Worm (Caenorhabditis elegans) whole organism, young adult: ENCODE measurements around the gene rde-12.

Experiments
- B0261.1 ChIP-seq: sonication (generic microtip); optimal IDR thresholded peaks from 2 replicates; lab custom pipeline; 2016; ENCODE audit warnings: mild to moderate bottlenecking, missing genetic modification characterization, moderate library complexity, missing compliant biosample characterization
- F39B2.1 ChIP-seq: fragments of 200-800 bp; sonication (Bioruptor generic); IDR thresholded peaks from 2 replicates; pipeline ENCODE4 v1.3.6; 2022; ENCODE audit warnings: missing genetic modification reagents, missing genetic modification characterization, missing compliant biosample characterization
- T07F8.4 ChIP-seq: sonication (generic microtip); optimal IDR thresholded peaks from 2 replicates; lab custom pipeline; 2016; ENCODE audit warnings: mild to moderate bottlenecking, missing genetic modification characterization, moderate library complexity, missing compliant biosample characterization
- Y53F4B.3 ChIP-seq: fragments of 200-800 bp; sonication (Bioruptor generic); IDR thresholded peaks from 2 replicates; pipeline ENCODE4 v1.3.6; 2022; ENCODE audit warnings: missing genetic modification reagents, missing genetic modification characterization, missing compliant biosample characterization
- Y56A3A.18 ChIP-seq: fragments of 200-800 bp; sonication (Bioruptor generic); IDR thresholded peaks from 2 replicates; pipeline ENCODE4 v1.3.6; 2022; ENCODE audit warnings: missing genetic modification reagents, missing genetic modification characterization, missing compliant biosample characterization
- Y67H2A.10 ChIP-seq: fragments of 200-800 bp; sonication (Bioruptor generic); conservative IDR thresholded peaks from 2 replicates; pipeline ENCODE4 v1.3.6; 2022; ENCODE audit warnings: missing genetic modification reagents, missing genetic modification characterization, missing compliant biosample characterization
- Y95B8A.8 ChIP-seq: fragments of 200-800 bp; sonication (Bioruptor generic); IDR thresholded peaks from 2 replicates; pipeline ENCODE4 v1.3.6; 2022; ENCODE audit warnings: missing genetic modification reagents, missing genetic modification characterization, missing compliant biosample characterization
- akir-1 ChIP-seq: fragments of 200-800 bp; sonication (Bioruptor generic); optimal IDR thresholded peaks from 2 replicates; lab custom pipeline; 2018; ENCODE audit warnings: mild to moderate bottlenecking, missing genetic modification characterization, moderate library complexity, missing compliant biosample characterization
- atf-7 ChIP-seq: sonication (generic microtip); optimal IDR thresholded peaks from 2 replicates; lab custom pipeline; 2017; ENCODE audit warnings: mild to moderate bottlenecking, missing genetic modification characterization, missing compliant biosample characterization
- ccch-3 ChIP-seq: fragments of 200-800 bp; sonication (Bioruptor generic); optimal IDR thresholded peaks from 2 replicates; lab custom pipeline; 2018; ENCODE audit warnings: mild to moderate bottlenecking, missing genetic modification characterization, missing compliant biosample characterization
- cebp-1 ChIP-seq, 2 experiments: fragments of 200-800 bp in 1 of 2; sonication (Bioruptor generic) in 1 of 2; sonication (generic microtip) in 1 of 2; IDR thresholded peaks in 1 of 2; optimal IDR thresholded peaks in 1 of 2; 2 replicates each; pipeline versions ENCODE4 v1.3.6 to Lab custom; 2017 to 2022; ENCODE audit warnings: missing compliant biosample characterization in 2 of 2, missing genetic modification characterization in 2 of 2, mild to moderate bottlenecking in 1 of 2, missing genetic modification reagents in 1 of 2, moderate library complexity in 1 of 2
- ceh-58 ChIP-seq: fragments of 200-800 bp; sonication (Bioruptor generic); IDR thresholded peaks from 2 replicates; pipeline ENCODE4 v1.3.6; 2022; ENCODE audit warnings: missing genetic modification characterization, missing compliant biosample characterization
- ceh-79 ChIP-seq: sonication (generic microtip); optimal IDR thresholded peaks from 2 replicates; lab custom pipeline; 2017; ENCODE audit warnings: mild to moderate bottlenecking, missing genetic modification characterization, missing compliant biosample characterization
- dpff-1 ChIP-seq: sonication (generic microtip); optimal IDR thresholded peaks from 2 replicates; lab custom pipeline; 2017; ENCODE audit warnings: mild to moderate bottlenecking, missing genetic modification characterization, missing compliant biosample characterization
- egrh-3 ChIP-seq: fragments of 200-800 bp; sonication (Bioruptor generic); IDR thresholded peaks from 2 replicates; pipeline ENCODE4 v1.3.6; 2022; ENCODE audit warnings: missing genetic modification reagents, missing genetic modification characterization, missing compliant biosample characterization
- gei-17 ChIP-seq: fragments of 200-800 bp; sonication (Bioruptor generic); optimal IDR thresholded peaks from 2 replicates; lab custom pipeline; 2018; ENCODE audit warnings: mild to moderate bottlenecking, missing genetic modification characterization, missing compliant biosample characterization
- hlh-12 ChIP-seq: sonication (generic microtip); optimal IDR thresholded peaks from 2 replicates; lab custom pipeline; 2016; ENCODE audit warnings: missing genetic modification characterization, missing compliant biosample characterization
- hlh-26 ChIP-seq: fragments of 200-800 bp; sonication (Bioruptor generic); conservative IDR thresholded peaks from 2 replicates; pipeline ENCODE4 v1.3.6; 2022; ENCODE audit warnings: missing genetic modification reagents, missing genetic modification characterization, missing compliant biosample characterization
- hrde-1 ChIP-seq: sonication (generic microtip); optimal IDR thresholded peaks from 2 replicates; lab custom pipeline; 2016; ENCODE audit warnings: missing genetic modification characterization, mild to moderate bottlenecking, missing compliant biosample characterization, moderate library complexity, missing genotype, missing genetic modification reagents, borderline replicate concordance
- lin-26 ChIP-seq: fragments of 200-800 bp; sonication (Bioruptor generic); IDR thresholded peaks from 2 replicates; pipeline ENCODE4 v1.3.6; 2022; ENCODE audit warnings: missing genetic modification reagents, missing genetic modification characterization, missing compliant biosample characterization
- lin-35 ChIP-seq, 3 experiments: fragments of 150-350 bp in 2 of 3; sonication (generic microtip) in 1 of 3; optimal IDR thresholded peaks; 2 replicates each; lab custom pipeline; 2014 to 2018; ENCODE audit warnings: missing biosample characterization in 3 of 3, missing genetic modification characterization in 3 of 3, missing genetic modification reagents in 3 of 3
- lin-54 ChIP-seq: fragments of 200-800 bp; sonication (Bioruptor generic); optimal IDR thresholded peaks from 2 replicates; lab custom pipeline; 2018; ENCODE audit warnings: mild to moderate bottlenecking, missing genetic modification characterization, missing compliant biosample characterization
- lsy-27 ChIP-seq: sonication (generic microtip); optimal IDR thresholded peaks from 2 replicates; lab custom pipeline; 2017; ENCODE audit warnings: missing genetic modification characterization, mild to moderate bottlenecking, missing compliant biosample characterization, antibody characterized with exemption, missing genotype, borderline replicate concordance; ENCODE audit not compliant: insufficient read depth
- madf-10 ChIP-seq: sonication (generic microtip); optimal IDR thresholded peaks from 2 replicates; lab custom pipeline; 2016; ENCODE audit warnings: mild to moderate bottlenecking, missing genetic modification characterization, missing compliant biosample characterization
- madf-6 ChIP-seq: fragments of 200-800 bp; sonication (Bioruptor generic); IDR thresholded peaks from 2 replicates; pipeline ENCODE4 v1.3.6; 2022; ENCODE audit warnings: missing genetic modification reagents, missing genetic modification characterization, missing compliant biosample characterization
- madf-8 ChIP-seq: fragments of 200-800 bp; sonication (Bioruptor generic); conservative IDR thresholded peaks from 2 replicates; pipeline ENCODE4 v1.3.6; 2022; ENCODE audit warnings: missing genetic modification reagents, missing genetic modification characterization, missing compliant biosample characterization
- nhr-27 ChIP-seq: fragments of 200-800 bp; sonication (Bioruptor generic); optimal IDR thresholded peaks from 2 replicates; lab custom pipeline; 2018; ENCODE audit warnings: mild to moderate bottlenecking, missing genetic modification characterization, moderate library complexity, missing compliant biosample characterization
- pbrm-1 ChIP-seq: fragments of 200-800 bp; sonication (Bioruptor generic); IDR thresholded peaks from 2 replicates; pipeline ENCODE4 v1.3.6; 2022; ENCODE audit warnings: missing genetic modification reagents, missing genetic modification characterization, missing compliant biosample characterization
- pha-4 ChIP-seq: fragments of 150-350 bp; sonication (generic microtip); optimal IDR thresholded peaks from 2 replicates; lab custom pipeline; 2014; ENCODE audit warnings: missing biosample characterization, missing genetic modification reagents, missing genetic modification characterization
- rcor-1 ChIP-seq: fragments of 200-800 bp; sonication (Bioruptor generic); IDR thresholded peaks from 2 replicates; pipeline ENCODE4 v1.3.6; 2022; ENCODE audit warnings: missing genetic modification reagents, missing genetic modification characterization, missing compliant biosample characterization
- repo-1 ChIP-seq: sonication (generic microtip); optimal IDR thresholded peaks from 2 replicates; lab custom pipeline; 2017; ENCODE audit warnings: mild to moderate bottlenecking, missing genetic modification characterization, missing compliant biosample characterization
- snpc-1.1 ChIP-seq: sonication (generic microtip); optimal IDR thresholded peaks from 2 replicates; lab custom pipeline; 2017; ENCODE audit warnings: missing genetic modification characterization, mild to moderate bottlenecking, missing compliant biosample characterization, antibody characterized with exemption, moderate library complexity, missing genotype, missing genetic modification reagents; ENCODE audit not compliant: insufficient read depth
- snpc-3.4 ChIP-seq: sonication (generic microtip); optimal IDR thresholded peaks from 2 replicates; lab custom pipeline; 2017; ENCODE audit warnings: missing genetic modification characterization, mild to moderate bottlenecking, missing compliant biosample characterization, antibody characterized with exemption, moderate library complexity, missing genotype, missing genetic modification reagents
- snpc-4 ChIP-seq, 5 experiments: fragments of 150-350 bp in 1 of 5; sonication (generic microtip) in 4 of 5; optimal IDR thresholded peaks; 2 replicates each; lab custom pipeline; 2014 to 2018; ENCODE audit warnings: missing genetic modification characterization in 5 of 5, missing biosample characterization in 3 of 5, antibody characterized with exemption in 2 of 5, mild to moderate bottlenecking in 2 of 5, missing compliant biosample characterization in 2 of 5, missing genotype in 2 of 5, moderate library complexity in 2 of 5, missing genetic modification reagents in 1 of 5
- somi-1 ChIP-seq: fragments of 200-800 bp; sonication (Bioruptor generic); optimal IDR thresholded peaks from 2 replicates; lab custom pipeline; 2018; ENCODE audit warnings: mild to moderate bottlenecking, missing genetic modification characterization, missing compliant biosample characterization
- tbp1 ChIP-seq: fragments of 200-800 bp; sonication (Bioruptor generic); optimal IDR thresholded peaks from 2 replicates; lab custom pipeline; 2018; ENCODE audit warnings: mild to moderate bottlenecking, missing genetic modification characterization, missing compliant biosample characterization
- tbx-9 ChIP-seq: sonication (generic microtip); optimal IDR thresholded peaks from 2 replicates; lab custom pipeline; 2016; ENCODE audit warnings: borderline replicate concordance, missing genetic modification characterization, inconsistent platforms, missing compliant biosample characterization
- tlf-1 ChIP-seq: fragments of 200-800 bp; sonication (Bioruptor generic); optimal IDR thresholded peaks from 2 replicates; lab custom pipeline; 2018; ENCODE audit warnings: mild to moderate bottlenecking, missing genetic modification characterization, missing compliant biosample characterization
- unc-62 ChIP-seq: fragments of 150-350 bp; optimal IDR thresholded peaks from 2 replicates; lab custom pipeline; 2014; ENCODE audit warnings: missing biosample characterization, missing genetic modification reagents, missing genetic modification characterization
- zfh-2 ChIP-seq: fragments of 200-800 bp; sonication (Bioruptor generic); conservative IDR thresholded peaks from 2 replicates; pipeline ENCODE4 v1.3.6; 2022; ENCODE audit warnings: missing genetic modification reagents, missing genetic modification characterization, missing compliant biosample characterization
- zim-3 ChIP-seq: sonication (generic microtip); optimal IDR thresholded peaks from 2 replicates; lab custom pipeline; 2017; ENCODE audit warnings: mild to moderate bottlenecking, missing genetic modification characterization, moderate library complexity, missing compliant biosample characterization
- ztf-18 ChIP-seq: sonication (generic microtip); optimal IDR thresholded peaks from 2 replicates; lab custom pipeline; 2016; ENCODE audit warnings: missing genotype, mild to moderate bottlenecking, missing genetic modification characterization, missing compliant biosample characterization
- ztf-22 ChIP-seq: fragments of 200-800 bp; sonication (Bioruptor generic); optimal IDR thresholded peaks from 2 replicates; lab custom pipeline; 2018; ENCODE audit warnings: mild to moderate bottlenecking, missing genetic modification characterization, moderate library complexity, missing compliant biosample characterization
- ztf-26 ChIP-seq: sonication (generic microtip); optimal IDR thresholded peaks from 2 replicates; lab custom pipeline; 2017; ENCODE audit warnings: missing genetic modification characterization, missing compliant biosample characterization
- ztf-6 ChIP-seq: fragments of 200-800 bp; sonication (Bioruptor generic); IDR thresholded peaks from 2 replicates; pipeline ENCODE4 v1.3.6; 2022; ENCODE audit warnings: missing genetic modification reagents, missing genetic modification characterization, missing compliant biosample characterization

rde-12 gene

DNA sequence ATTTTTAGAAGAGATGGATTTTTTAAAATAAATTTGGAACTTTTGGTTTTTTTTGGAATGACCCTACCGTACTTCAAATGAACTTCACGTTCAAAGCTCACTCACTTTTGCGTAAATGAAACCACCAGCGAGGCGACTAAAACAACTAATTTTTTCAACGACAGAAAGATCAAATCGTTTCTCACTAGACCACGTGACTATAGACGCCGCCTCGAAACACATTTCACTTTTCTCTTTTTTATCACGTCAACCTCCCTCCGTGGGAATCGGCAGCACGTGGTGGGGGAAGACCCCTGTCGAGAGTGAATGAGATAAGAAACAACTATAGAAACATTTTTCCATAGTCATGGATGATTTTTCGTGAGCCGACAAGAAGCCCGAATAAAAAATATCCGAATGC, 7.9 kb upstream of the rde-12 start (continued):
- TF ChIP-seq dpff-1 (tag; lab: Kevin White, UChicago) (no peak), cebp-1 (GFP tag; IDR thresholded peaks at IDR 0.05; lab: Robert Waterston, UW) (peak; percentile 8; the same call in 1 of the 2 replicates), cebp-1 (tag; optimal IDR thresholded peaks at IDR 0.05; lab: Kevin White, UChicago) (peak; percentile 71), somi-1 (GFP tag; lab: Kevin White, UChicago) (peak; percentile 91), lin-26 (GFP tag; lab: Robert Waterston, UW) (peak; percentile 40), tbx-9 (tag; lab: Kevin White, UChicago) (no peak), rcor-1 (peak; percentile 14; the same call in 1 of the 2 replicates), ztf-6 (no peak), snpc-1.1 (tag; lab: Kevin White, UChicago) (no peak), madf-8 (GFP tag; lab: Robert Waterston, UW) (no peak), hlh-12 (tag; lab: Kevin White, UChicago) (no peak), unc-62 (GFP tag; lab: Kevin White, UChicago) (peak; percentile 58), Y95B8A.8 (GFP tag; lab: Robert Waterston, UW) (0 out of 2 replicates have a peak, but pooled peaks have one; percentile 21), lin-54 (GFP tag; lab: Kevin White, UChicago) (peak; percentile 44), F39B2.1 (no peak), T07F8.4 (tag; lab: Kevin White, UChicago) (no peak), ztf-18 (tag; lab: Kevin White, UChicago) (no peak), ceh-58 (GFP tag; lab: Robert Waterston, UW) (no peak), snpc-3.4 (peak; percentile 7), hlh-26 (GFP tag; lab: Robert Waterston, UW) (no peak), tbp1 (GFP tag; lab: Kevin White, UChicago) (peak; percentile 49), ccch-3 (no peak), Y53F4B.3 (GFP tag; lab: Robert Waterston, UW) (no peak), zim-3 (tag; lab: Kevin White, UChicago) (no peak), madf-10 (tag; lab: Kevin White, UChicago) (peak; percentile 57), madf-6 (GFP tag; lab: Robert Waterston, UW) (0 out of 2 replicates have a peak, but pooled peaks have one; percentile 16), hrde-1 (no peak), ceh-79 (tag; lab: Kevin White, UChicago) (no peak), gei-17 (GFP tag; lab: Kevin White, UChicago) (peak; percentile 5), atf-7 (tag; lab: Kevin White, UChicago) (peak; percentile 62), tlf-1 (GFP tag; lab: Kevin White, UChicago) (peak; percentile 64), pbrm-1 (GFP tag; lab: Robert Waterston, UW) (0 out of 2 replicates have a peak, but pooled peaks have one; percentile 55), zfh-2 (no peak), egrh-3 (GFP tag; lab: Robert Waterston, UW) (no peak; the same call in 1 of the 2 replicates), lsy-27 (no peak), B0261.1 (tag; lab: Kevin White, UChicago) (no peak), pha-4 (tag; lab: Kevin White, UChicago) (peak; percentile 70), ztf-22 (peak; percentile 44), Y67H2A.10 (no peak), Y56A3A.18 (GFP tag; lab: Robert Waterston, UW) (no peak; the same call in 1 of the 2 replicates), akir-1 (GFP tag; lab: Kevin White, UChicago) (no peak), ztf-26 (peak; percentile 62), snpc-4 (GFP tag; optimal IDR thresholded peaks at IDR 0.05; lab: Kevin White, UChicago) (no peak), snpc-4 (tag; optimal IDR thresholded peaks at IDR 0.05; lab: Kevin White, UChicago) (peak in 1 of 4 experiments; percentile 20), repo-1 (tag; lab: Kevin White, UChicago) (no peak), nhr-27 (no peak), lin-35 (GFP tag; optimal IDR thresholded peaks at IDR 0.05; lab: Kevin White, UChicago) (peak in 1 of 3 experiments; percentile 33)
